Fruit fly (Drosophila melanogaster): ENCODE results near the gene CG43051.

The CG43051 gene

DNA sequence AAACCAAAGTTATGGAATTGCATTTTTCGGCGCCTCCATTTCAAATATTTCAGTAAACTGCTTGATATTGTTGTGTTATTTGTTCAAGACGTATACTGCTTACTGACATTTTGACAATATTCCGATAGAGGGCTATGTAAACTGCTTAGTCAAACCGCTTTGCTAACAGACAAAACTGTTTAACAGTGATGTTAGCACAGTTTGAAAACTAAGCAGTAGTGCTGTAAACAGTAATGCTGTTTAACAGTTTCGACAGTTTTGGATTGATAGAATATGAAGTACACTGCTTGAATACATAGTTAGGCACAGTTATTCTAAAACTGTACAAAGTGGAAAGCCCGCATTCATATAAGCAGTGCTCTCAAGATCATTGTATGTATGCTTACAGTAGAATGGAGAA, 12.5 kb downstream of the CG43051 start:
- TF ChIP-seq noc (tag; optimal IDR thresholded peaks at IDR 0.05), result no peak

dm6 chr2L:12520780-12521526, 13.2 kb downstream of the CG43051 start:
- TF ChIP-seq noc (tag; optimal IDR thresholded peaks at IDR 0.05), result no peak

DNA sequence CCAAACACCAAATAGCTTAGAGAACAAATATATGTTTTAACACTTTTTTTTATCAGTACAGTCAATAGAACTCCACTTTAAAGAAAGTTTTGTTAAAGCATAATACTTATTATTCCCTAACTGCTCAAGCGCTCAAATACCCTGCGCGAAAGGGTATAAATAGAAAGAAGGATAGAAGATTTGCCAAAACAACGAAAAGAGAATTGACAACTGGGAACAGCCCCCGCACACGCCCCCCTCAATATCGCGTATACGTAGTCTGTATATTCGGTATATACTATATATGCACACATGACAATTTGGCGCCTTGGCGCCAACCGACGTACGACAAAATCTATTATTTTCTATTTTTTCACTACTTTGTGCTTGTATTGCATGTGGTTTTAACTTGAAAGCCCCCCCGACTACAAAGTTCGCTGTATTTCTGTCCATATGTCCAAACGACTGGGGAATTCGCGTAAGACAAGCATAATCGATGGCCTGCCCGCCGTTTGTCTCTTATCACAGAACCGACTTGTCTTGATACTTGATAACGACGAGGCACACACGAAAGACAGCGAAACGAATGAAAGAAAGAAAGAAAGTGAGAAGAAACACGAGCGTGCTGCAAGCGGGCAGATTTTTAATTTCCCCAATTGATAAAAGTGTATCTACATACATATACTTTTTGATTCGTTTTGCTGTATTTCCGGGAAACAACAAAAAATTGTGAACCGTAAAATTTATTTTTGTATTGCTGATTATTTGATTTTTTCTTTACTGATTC, 14.0 kb downstream of the CG43051 start:
- TF ChIP-seq noc (tag; optimal IDR thresholded peaks at IDR 0.05), result peak; percentile 31

DNA sequence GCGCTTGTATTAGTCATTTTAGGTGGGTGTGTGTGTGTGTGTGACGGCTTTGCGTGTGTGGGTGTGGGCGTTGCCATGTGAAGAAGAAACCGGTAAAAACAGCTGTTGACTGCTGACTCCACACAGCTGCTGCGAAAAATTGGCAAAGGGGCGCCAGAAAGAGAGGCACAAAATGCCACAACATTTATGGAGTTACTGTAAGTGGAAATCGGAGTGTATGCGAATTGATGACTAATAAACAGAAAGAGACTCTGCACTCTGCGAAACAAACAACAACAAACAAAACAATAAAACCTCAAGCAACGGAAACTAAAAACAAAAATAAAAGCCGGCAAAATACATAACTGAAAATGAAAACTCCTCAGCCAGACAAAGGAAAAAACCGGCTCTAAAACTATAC, 16.4 kb downstream of the CG43051 start:
- no peak for TF ChIP-seq noc (tag; optimal IDR thresholded peaks at IDR 0.05)

DNA sequence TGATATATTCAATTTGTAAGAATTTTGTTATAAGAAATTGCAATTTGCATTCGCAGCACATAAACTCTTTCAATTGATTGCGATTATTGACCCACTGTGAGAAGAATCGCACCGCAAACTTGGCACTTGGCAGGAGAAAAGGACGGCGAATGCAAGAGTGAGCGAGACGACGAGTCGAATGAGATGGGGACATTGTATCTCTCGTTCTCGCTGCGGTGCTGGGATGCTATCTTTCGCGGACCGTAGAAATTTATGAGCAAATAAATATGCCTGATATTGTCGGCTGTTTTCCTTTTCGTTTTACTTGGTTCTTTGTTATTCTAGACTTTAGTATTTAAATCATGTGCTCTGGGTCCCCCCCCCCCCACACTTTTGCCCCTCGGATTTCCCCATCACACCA, 19.9 kb downstream of the CG43051 start:
- TF ChIP-seq noc (tag; optimal IDR thresholded peaks at IDR 0.05), result peak; percentile 33

DNA sequence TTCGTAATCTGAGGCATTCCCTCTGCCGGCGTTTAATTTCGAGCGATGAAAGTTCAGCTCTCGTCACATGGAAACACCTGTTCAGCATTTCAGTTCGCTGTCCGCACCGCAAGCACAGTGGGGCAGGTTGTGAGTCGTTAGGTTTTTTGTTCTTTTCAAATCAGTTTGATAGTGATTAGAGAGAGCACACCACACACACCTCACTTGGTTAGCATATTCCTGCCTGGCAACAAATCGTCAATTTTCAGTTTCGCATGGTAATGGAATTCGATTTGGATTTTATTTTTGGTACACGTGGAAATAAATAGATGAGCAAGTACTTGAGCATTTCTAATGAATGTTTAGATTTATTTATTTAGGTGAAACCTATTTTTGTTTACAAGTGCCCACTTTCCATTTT, 20.6 kb downstream of the CG43051 start:
- peak; percentile 4 for TF ChIP-seq noc (tag; optimal IDR thresholded peaks at IDR 0.05)

dm6 chr2L:12529029-12529948, 21.6 kb downstream of the CG43051 start:
- TF ChIP-seq noc (tag; optimal IDR thresholded peaks at IDR 0.05), result peak; percentile 80

- TF ChIP-seq noc (tag; optimal IDR thresholded peaks at IDR 0.05), result no peak
These were observed 22.5 kb downstream of the CG43051 start for dm6 chr2L:12529949-12530849.

- no peak for TF ChIP-seq noc (tag; optimal IDR thresholded peaks at IDR 0.05)
These were observed 24.9 kb downstream of the CG43051 start for dm6 chr2L:12532628-12533027.

DNA sequence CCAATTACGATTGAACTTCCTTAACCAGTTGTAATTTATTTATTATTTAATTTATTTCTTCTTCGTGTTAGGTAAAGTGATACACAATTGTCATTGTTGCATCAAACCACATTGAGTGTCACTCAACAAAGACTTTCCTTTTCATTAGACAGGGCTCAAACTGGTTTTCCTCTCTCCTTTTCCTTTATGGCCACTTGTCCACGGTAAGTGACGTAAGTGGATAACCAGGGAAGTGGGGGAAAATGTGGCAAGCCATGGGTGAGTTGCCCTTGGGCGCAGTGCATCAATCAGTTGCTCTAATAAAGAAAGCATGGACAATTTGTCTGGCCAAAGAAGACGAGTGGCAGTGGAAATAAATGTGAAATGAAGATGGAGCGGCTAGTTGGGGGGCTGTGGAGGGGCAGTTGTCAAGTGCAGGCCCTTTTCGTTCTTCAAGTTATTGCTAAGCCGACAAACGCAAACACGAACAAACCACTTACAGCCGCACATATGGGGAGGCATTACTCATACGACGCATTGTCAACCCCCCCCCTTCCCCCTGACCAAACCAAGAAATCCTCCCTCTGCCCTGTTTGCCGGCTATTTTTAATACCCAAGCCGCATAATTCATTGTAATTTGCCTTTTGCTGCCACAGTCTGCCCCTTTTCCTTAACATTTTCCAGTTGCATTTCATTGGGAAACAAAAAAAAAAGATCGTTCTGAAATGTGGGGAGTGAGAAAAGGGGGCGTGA, 26.1 kb downstream of the CG43051 start:
- no peak for TF ChIP-seq noc (tag; optimal IDR thresholded peaks at IDR 0.05)

DNA sequence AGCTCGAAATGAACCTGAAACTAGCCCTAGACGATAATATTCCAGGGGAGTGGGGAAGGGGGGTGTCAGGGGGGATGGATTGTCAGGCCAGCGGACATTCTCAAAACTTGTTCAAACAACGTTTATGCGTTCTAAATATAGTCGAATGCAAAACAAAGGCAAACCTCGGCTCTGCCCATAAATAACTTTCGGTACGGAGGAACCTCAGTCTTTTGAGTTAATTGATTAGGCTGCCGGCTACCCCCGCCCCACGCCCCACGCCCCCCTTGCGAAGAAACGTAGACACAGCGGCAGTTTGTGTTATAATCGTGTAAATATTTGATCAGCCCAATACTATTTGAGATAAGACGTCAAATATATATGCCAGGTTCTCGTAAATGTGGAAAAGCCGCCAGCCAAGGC, 27.9 kb downstream of the CG43051 start:
- peak; percentile 74 for TF ChIP-seq noc (tag; optimal IDR thresholded peaks at IDR 0.05)

dm6 chr2L:12539334-12539733, 31.6 kb downstream of the CG43051 start:
- TF ChIP-seq noc (tag; optimal IDR thresholded peaks at IDR 0.05), result no peak

DNA sequence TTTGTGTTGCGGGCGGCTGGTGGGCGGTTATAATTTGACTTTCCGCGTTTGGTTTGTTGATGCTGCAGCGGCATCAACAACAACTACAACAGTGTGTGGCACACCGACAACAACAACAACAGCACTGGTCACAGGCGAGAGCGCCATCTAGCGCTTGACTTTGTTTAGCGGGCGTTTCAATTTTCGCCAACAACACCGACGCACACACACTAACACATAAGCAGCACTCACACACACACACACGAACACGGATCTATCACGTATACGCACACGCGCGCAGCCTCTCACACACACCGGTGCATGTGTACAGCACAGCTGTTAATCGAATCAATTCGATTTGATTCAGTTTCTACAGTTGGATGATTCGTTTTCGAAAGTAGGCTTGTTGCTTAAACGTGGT, 32.5 kb downstream of the CG43051 start:
- TF ChIP-seq noc (tag; optimal IDR thresholded peaks at IDR 0.05), result no peak

DNA sequence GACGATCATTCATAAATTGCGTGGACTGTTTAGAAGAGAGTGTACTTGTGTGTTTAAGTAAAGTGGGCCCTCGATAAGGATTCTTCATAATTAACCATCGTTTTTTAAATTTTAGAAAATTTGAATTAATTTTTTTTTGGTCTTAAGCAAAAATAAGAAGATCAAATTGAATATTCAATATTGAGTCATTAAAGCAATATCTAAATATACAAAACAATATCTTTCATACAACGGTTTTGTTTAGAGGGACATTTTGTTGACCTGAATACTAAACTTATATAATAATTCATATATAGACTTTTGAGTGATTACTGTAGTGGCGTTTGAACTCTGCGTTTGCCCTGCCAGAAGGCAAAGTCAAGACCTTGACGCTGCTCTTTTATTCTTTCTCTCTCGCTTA, 34.3 kb downstream of the CG43051 start:
- TF ChIP-seq noc (tag; optimal IDR thresholded peaks at IDR 0.05), result peak; percentile 99
